Fruit fly (Drosophila melanogaster) whole organism, embryonic: ENCODE results near the gene Syt14.

Experiments used
- Abd-B ChIP-seq: fragments of 200-800 bp; sonication (Bioruptor generic); optimal IDR thresholded peaks from 2 replicates; lab custom pipeline; 2018; ENCODE audit warnings: missing biosample characterization, mild to moderate bottlenecking, missing genetic modification characterization, moderate library complexity
- Adf1 ChIP-seq: fragments of 200-800 bp; sonication (Bioruptor generic); IDR thresholded peaks from 2 replicates; pipeline ENCODE4 v1.3.6; 2022; ENCODE audit warnings: missing biosample characterization, missing genetic modification characterization
- CG10267 ChIP-seq: fragments of 200-800 bp; sonication (Bioruptor generic); optimal IDR thresholded peaks from 2 replicates; lab custom pipeline; 2018; ENCODE audit warnings: missing biosample characterization, mild to moderate bottlenecking, missing genetic modification characterization, moderate library complexity
- CG10979 ChIP-seq: fragments of 200-800 bp; sonication (Bioruptor generic); optimal IDR thresholded peaks from 2 replicates; lab custom pipeline; 2018; ENCODE audit warnings: missing biosample characterization, mild to moderate bottlenecking, missing genetic modification characterization, moderate library complexity
- CG11398 ChIP-seq: fragments of 200-800 bp; sonication (Bioruptor generic); optimal IDR thresholded peaks from 2 replicates; lab custom pipeline; 2016; ENCODE audit warnings: missing biosample characterization, missing genetic modification characterization
- CG12104 ChIP-seq: fragments of 200-800 bp; sonication (Bioruptor generic); optimal IDR thresholded peaks from 3 replicates; lab custom pipeline; 2016; ENCODE audit warnings: missing biosample characterization, missing genetic modification characterization
- CG1233 ChIP-seq: fragments of 200-800 bp; sonication (Bioruptor generic); optimal IDR thresholded peaks from 4 replicates; lab custom pipeline; 2018; ENCODE audit warnings: missing biosample characterization, mild to moderate bottlenecking, missing genetic modification characterization
- CG15514 ChIP-seq: fragments of 200-800 bp; sonication (Bioruptor generic); optimal IDR thresholded peaks from 3 replicates; lab custom pipeline; 2017; ENCODE audit warnings: missing biosample characterization, missing genetic modification characterization, mild to moderate bottlenecking, moderate library complexity, missing genetic modification reagents
- CG15696 ChIP-seq: fragments of 200-800 bp; sonication (Bioruptor generic); optimal IDR thresholded peaks from 2 replicates; lab custom pipeline; 2019; ENCODE audit warnings: missing biosample characterization, mild to moderate bottlenecking, missing genetic modification characterization, moderate library complexity
- CG16813 ChIP-seq: fragments of 200-800 bp; sonication (Bioruptor generic); IDR thresholded peaks from 3 replicates; pipeline ENCODE4 v1.3.6; 2022; ENCODE audit warnings: missing biosample characterization, missing genetic modification characterization; ENCODE audit not compliant: partially characterized antibody
- CG2202 ChIP-seq: fragments of 200-800 bp; sonication (Bioruptor generic); optimal IDR thresholded peaks from 2 replicates; lab custom pipeline; 2018; ENCODE audit warnings: missing biosample characterization, mild to moderate bottlenecking, missing genetic modification characterization
- CG2889 ChIP-seq: fragments of 200-800 bp; sonication (Bioruptor generic); IDR thresholded peaks from 3 replicates; pipeline ENCODE4 v1.3.6; 2022; ENCODE audit warnings: missing biosample characterization, missing genetic modification characterization
- CG30020 ChIP-seq: fragments of 200-800 bp; optimal IDR thresholded peaks from 2 replicates; lab custom pipeline; 2019; ENCODE audit warnings: missing biosample characterization, mild to moderate bottlenecking, missing genetic modification characterization, moderate library complexity
- CG4820 ChIP-seq: fragments of 200-800 bp; sonication (Bioruptor generic); optimal IDR thresholded peaks from 3 replicates; lab custom pipeline; 2016; ENCODE audit warnings: missing biosample characterization, missing genetic modification characterization
- CG8478 ChIP-seq: fragments of >200 bp; optimal IDR thresholded peaks from 2 replicates; lab custom pipeline; 2018
- CG8924 ChIP-seq: fragments of 200-800 bp; optimal IDR thresholded peaks from 3 replicates; lab custom pipeline; 2019; ENCODE audit warnings: missing biosample characterization, mild to moderate bottlenecking, missing genetic modification characterization, moderate library complexity
- CG9817 ChIP-seq: fragments of 200-800 bp; sonication (Bioruptor generic); optimal IDR thresholded peaks from 2 replicates; lab custom pipeline; 2018; ENCODE audit warnings: missing biosample characterization, mild to moderate bottlenecking, missing genetic modification characterization, moderate library complexity
- CG9932 ChIP-seq: fragments of 200-800 bp; sonication (Bioruptor generic); IDR thresholded peaks from 2 replicates; pipeline ENCODE4 v1.3.6; 2022; ENCODE audit warnings: missing biosample characterization, missing genetic modification characterization
- Fer3 ChIP-seq: fragments of 200-800 bp; sonication (Bioruptor generic); optimal IDR thresholded peaks from 2 replicates; lab custom pipeline; 2018; ENCODE audit warnings: missing biosample characterization, mild to moderate bottlenecking, missing genetic modification characterization, moderate library complexity
- MESR4 ChIP-seq: fragments of 200-800 bp; sonication (Bioruptor generic); optimal IDR thresholded peaks from 2 replicates; lab custom pipeline; 2018; ENCODE audit warnings: missing biosample characterization, mild to moderate bottlenecking, missing genetic modification characterization, moderate library complexity
- Med ChIP-seq: fragments of 200-800 bp; sonication (Bioruptor generic); peaks from one replicate; lab custom pipeline; 2016; ENCODE audit warnings: missing biosample characterization, missing genetic modification characterization, mild to moderate bottlenecking, inconsistent platforms, moderate library complexity
- Oli ChIP-seq: fragments of 200-800 bp; sonication (Bioruptor generic); optimal IDR thresholded peaks from 2 replicates; lab custom pipeline; 2018; ENCODE audit warnings: missing biosample characterization, mild to moderate bottlenecking, missing genetic modification characterization, moderate library complexity
- Opbp ChIP-seq: fragments of 200-800 bp; sonication (Bioruptor generic); IDR thresholded peaks from 3 replicates; pipeline ENCODE4 v1.3.6; 2022; ENCODE audit warnings: missing biosample characterization, missing genetic modification characterization; ENCODE audit not compliant: partially characterized antibody
- Sry-β ChIP-seq: fragments of 200-800 bp; sonication (Bioruptor generic); optimal IDR thresholded peaks from 2 replicates; lab custom pipeline; 2018; ENCODE audit warnings: missing biosample characterization, mild to moderate bottlenecking, missing genetic modification characterization, moderate library complexity
- Trl ChIP-seq, 3 experiments: fragments of >200 bp in 2 of 3; fragments of 200-800 bp in 1 of 3; sonication (Bioruptor generic) in 1 of 3; optimal IDR thresholded peaks; 2 replicates in 1 of 3; 3 replicates in 2 of 3; lab custom pipeline; 2016 to 2017; ENCODE audit warnings: missing biosample characterization in 1 of 3, missing genetic modification characterization in 1 of 3
- Xrp1 ChIP-seq: fragments of 200-800 bp; sonication (Bioruptor generic); IDR thresholded peaks from 2 replicates; pipeline ENCODE4 v1.3.6; 2022; ENCODE audit warnings: missing biosample characterization, missing genetic modification characterization
- YL-1 ChIP-seq: fragments of 200-800 bp; sonication (Bioruptor generic); optimal IDR thresholded peaks from 3 replicates; lab custom pipeline; 2017; ENCODE audit warnings: missing biosample characterization, mild to moderate bottlenecking, missing genetic modification characterization
- az2 ChIP-seq: fragments of 200-800 bp; sonication (Bioruptor generic); optimal IDR thresholded peaks from 3 replicates; lab custom pipeline; 2016; ENCODE audit warnings: missing biosample characterization, missing genetic modification characterization
- bbx ChIP-seq: fragments of 200-800 bp; sonication (Bioruptor generic); IDR thresholded peaks from 2 replicates; pipeline ENCODE4 v1.3.6; 2022; ENCODE audit warnings: missing biosample characterization, missing genetic modification characterization; ENCODE audit not compliant: partially characterized antibody
- bsh ChIP-seq, 2 experiments: fragments of 200-800 bp; sonication (Bioruptor generic); optimal IDR thresholded peaks; 2 replicates each; lab custom pipeline; 2017 to 2018; ENCODE audit warnings: mild to moderate bottlenecking in 2 of 2, missing biosample characterization in 2 of 2, missing genetic modification characterization in 2 of 2, moderate library complexity in 1 of 2
- crp ChIP-seq, 2 experiments: fragments of 200-800 bp; sonication (Bioruptor generic); optimal IDR thresholded peaks; 2 replicates in 1 of 2; 3 replicates in 1 of 2; lab custom pipeline; 2017; ENCODE audit warnings: missing biosample characterization in 2 of 2, missing genetic modification characterization in 2 of 2, mild to moderate bottlenecking in 1 of 2, moderate library complexity in 1 of 2
- danr ChIP-seq: fragments of 200-800 bp; sonication (Bioruptor generic); IDR thresholded peaks from 2 replicates; pipeline ENCODE4 v1.3.6; 2022; ENCODE audit warnings: missing biosample characterization, missing genetic modification characterization
- dmrt11E ChIP-seq: fragments of 200-800 bp; sonication (Bioruptor generic); optimal IDR thresholded peaks from 3 replicates; lab custom pipeline; 2018; ENCODE audit warnings: missing biosample characterization, mild to moderate bottlenecking, missing genetic modification characterization, moderate library complexity
- grau ChIP-seq: fragments of 200-800 bp; optimal IDR thresholded peaks from 3 replicates; lab custom pipeline; 2019; ENCODE audit warnings: missing biosample characterization, mild to moderate bottlenecking, missing genetic modification characterization, moderate library complexity
- hb ChIP-seq: fragments of 200-800 bp; sonication (Bioruptor generic); IDR thresholded peaks from 3 replicates; pipeline ENCODE4 v1.3.6; 2022; ENCODE audit warnings: missing biosample characterization, missing genetic modification characterization; ENCODE audit not compliant: partially characterized antibody
- hkb ChIP-seq, 2 experiments: fragments of 200-800 bp in 1 of 2; fragments of >200 bp in 1 of 2; sonication (Bioruptor generic) in 1 of 2; IDR thresholded peaks in 1 of 2; optimal IDR thresholded peaks in 1 of 2; 2 replicates each; pipeline versions ENCODE4 v1.3.6 to Lab custom; 2017 to 2022; ENCODE audit warnings: missing biosample characterization in 1 of 2, missing genetic modification characterization in 1 of 2
- lola ChIP-seq, 3 experiments: fragments of >200 bp in 2 of 3; fragments of 200-800 bp in 1 of 3; sonication (Bioruptor generic) in 1 of 3; optimal IDR thresholded peaks; 2 replicates each; lab custom pipeline; 2017 to 2019; ENCODE audit warnings: missing biosample characterization in 3 of 3, missing genetic modification characterization in 3 of 3, mild to moderate bottlenecking in 1 of 3, moderate library complexity in 1 of 3
- nau ChIP-seq: fragments of 200-800 bp; sonication (Bioruptor generic); optimal IDR thresholded peaks from 3 replicates; lab custom pipeline; 2017; ENCODE audit warnings: missing biosample characterization, mild to moderate bottlenecking, missing genetic modification characterization, missing genetic modification reagents
- nom ChIP-seq: fragments of 200-800 bp; sonication (Bioruptor generic); optimal IDR thresholded peaks from 2 replicates; lab custom pipeline; 2017; ENCODE audit warnings: missing biosample characterization, missing genetic modification characterization, mild to moderate bottlenecking, moderate library complexity, missing genetic modification reagents
- phol ChIP-seq: fragments of 200-800 bp; sonication (Bioruptor generic); optimal IDR thresholded peaks from 3 replicates; lab custom pipeline; 2018; ENCODE audit warnings: missing biosample characterization, mild to moderate bottlenecking, missing genetic modification characterization, moderate library complexity
- pzg ChIP-seq: fragments of 200-800 bp; sonication (Bioruptor generic); optimal IDR thresholded peaks from 3 replicates; lab custom pipeline; 2018; ENCODE audit warnings: missing biosample characterization, mild to moderate bottlenecking, missing genetic modification characterization, moderate library complexity
- salm ChIP-seq: fragments of 200-800 bp; sonication (Bioruptor generic); optimal IDR thresholded peaks from 2 replicates; lab custom pipeline; 2018; ENCODE audit warnings: missing biosample characterization, mild to moderate bottlenecking, missing genetic modification characterization
- sd ChIP-seq: fragments of 200-800 bp; sonication (Bioruptor generic); optimal IDR thresholded peaks from 3 replicates; lab custom pipeline; 2018; ENCODE audit warnings: missing biosample characterization, mild to moderate bottlenecking, missing genetic modification characterization, moderate library complexity
- sug ChIP-seq: fragments of 200-800 bp; optimal IDR thresholded peaks from 2 replicates; lab custom pipeline; 2019; ENCODE audit warnings: missing biosample characterization, mild to moderate bottlenecking, missing genetic modification characterization, moderate library complexity
- tin ChIP-seq: fragments of 200-800 bp; sonication (Bioruptor generic); optimal IDR thresholded peaks from 3 replicates; lab custom pipeline; 2016; ENCODE audit warnings: missing biosample characterization, missing genetic modification characterization
- unpg ChIP-seq: fragments of 200-800 bp; sonication (Bioruptor generic); optimal IDR thresholded peaks from 3 replicates; lab custom pipeline; 2018; ENCODE audit warnings: missing biosample characterization, mild to moderate bottlenecking, missing genetic modification characterization, moderate library complexity

Gene Syt14

dm6 chr3R:4311067-4311723 is 7.7 kb downstream of the Syt14 start, which contains the start of gene Suv3 (continued):
- peak; percentile 18 for TF ChIP-seq unpg (GFP tag; lab: Kevin White, UChicago)
- 0 out of 3 replicates have a peak, but pooled peaks have one; percentile 37 for TF ChIP-seq Opbp (GFP tag; lab: Robert Waterston, UW)
- TF ChIP-seq CG10267 (tag; lab: Kevin White, UChicago): peak; percentile 33
- peak; percentile 64 for TF ChIP-seq CG9932 (GFP tag; lab: Robert Waterston, UW)
- peak; percentile 65 for TF ChIP-seq Med (GFP tag; lab: Kevin White, UChicago)
- TF ChIP-seq Xrp1 (GFP tag; lab: Robert Waterston, UW): peak; percentile 41
- TF ChIP-seq hkb (optimal IDR thresholded peaks at IDR 0.05; lab: Kevin White, UChicago): no peak
- peak; percentile 38; the same call in 1 of the 2 replicates for TF ChIP-seq hkb (GFP tag; IDR thresholded peaks at IDR 0.05; lab: Robert Waterston, UW)
- peak; percentile 22 for TF ChIP-seq Oli (tag; lab: Kevin White, UChicago)
- TF ChIP-seq nom (GFP tag; lab: Kevin White, UChicago): no peak
- no peak for TF ChIP-seq CG11398 (GFP tag; lab: Kevin White, UChicago)
- TF ChIP-seq crp (GFP tag; optimal IDR thresholded peaks at IDR 0.05; lab: Kevin White, UChicago): peak; percentile 20 to 89
- peak; percentile 60 for TF ChIP-seq phol (tag; lab: Kevin White, UChicago)
- peak; percentile 31 for TF ChIP-seq CG15514 (GFP tag; lab: Kevin White, UChicago)
- TF ChIP-seq bsh (GFP tag; optimal IDR thresholded peaks at IDR 0.05; lab: Kevin White, UChicago): peak in 1 of 2 experiments; percentile 32
- peak; percentile 48 for TF ChIP-seq CG10979 (tag; lab: Kevin White, UChicago)
- peak; percentile 33 for TF ChIP-seq Abd-B (GFP tag; lab: Kevin White, UChicago)
- TF ChIP-seq CG15696 (tag; lab: Kevin White, UChicago): peak; percentile 37
- peak; percentile 61 for TF ChIP-seq Fer3
- TF ChIP-seq CG9817 (tag; lab: Kevin White, UChicago): peak; percentile 36
- peak; percentile 63 for TF ChIP-seq bbx (GFP tag; lab: Robert Waterston, UW)
- TF ChIP-seq CG8924 (tag; lab: Kevin White, UChicago): peak; percentile 44
- peak; percentile 58 for TF ChIP-seq grau (tag; lab: Kevin White, UChicago)
- peak; percentile 55 for TF ChIP-seq sug (tag; lab: Kevin White, UChicago)
- TF ChIP-seq CG30020: peak; percentile 72
- TF ChIP-seq dmrt11E (tag; lab: Kevin White, UChicago): peak; percentile 45
- peak; percentile 61 for TF ChIP-seq MESR4 (GFP tag; lab: Kevin White, UChicago)

dm6 chr3R:4310683-4311066 is 8.2 kb downstream of the Syt14 start, which contains the start of gene Vps24:
Vps24 (minus strand) TSS chr3R:4310947.
- no peak for TF ChIP-seq CG4820 (GFP tag; lab: Kevin White, UChicago)
- no peak for TF ChIP-seq CG9817 (tag; lab: Kevin White, UChicago)
- TF ChIP-seq CG1233 (GFP tag; lab: Kevin White, UChicago): no peak
- TF ChIP-seq lola (GFP tag; optimal IDR thresholded peaks at IDR 0.05; lab: Kevin White, UChicago): no peak
- TF ChIP-seq CG2202: no peak
- TF ChIP-seq pzg (GFP tag; lab: Kevin White, UChicago): peak; percentile 21
- TF ChIP-seq CG12104 (GFP tag; lab: Kevin White, UChicago): no peak
- peak; percentile 57 for TF ChIP-seq CG16813 (GFP tag; lab: Robert Waterston, UW)
- no peak for TF ChIP-seq Trl (optimal IDR thresholded peaks at IDR 0.05; lab: Kevin White, UChicago)
- TF ChIP-seq Trl (GFP tag; optimal IDR thresholded peaks at IDR 0.05; lab: Kevin White, UChicago): no peak
- TF ChIP-seq Sry-β: no peak
- TF ChIP-seq YL-1: peak; percentile 22
- no peak for TF ChIP-seq tin
- no peak for TF ChIP-seq salm
- no peak for TF ChIP-seq nau (GFP tag; lab: Kevin White, UChicago)
- no peak for TF ChIP-seq Adf1 (GFP tag; lab: Robert Waterston, UW)
- no peak for TF ChIP-seq az2 (GFP tag; lab: Kevin White, UChicago)
- no peak for TF ChIP-seq CG8478 (lab: Kevin White, UChicago)
- TF ChIP-seq sd (tag; lab: Kevin White, UChicago): no peak
- TF ChIP-seq danr: no peak
- TF ChIP-seq CG2889 (GFP tag; lab: Robert Waterston, UW): no peak
- TF ChIP-seq MESR4 (GFP tag; lab: Kevin White, UChicago): peak; percentile 82
- no peak for TF ChIP-seq hb (GFP tag; lab: Robert Waterston, UW)
